Fruit fly (Drosophila melanogaster) Kc167 (cell line): Measurements from ENCODE around the gene CG13731.

Experiments used
- Sin3A ChIP-seq: fragments of >200 bp; optimal IDR thresholded peaks from 2 replicates; lab custom pipeline; 2018; ENCODE audit warnings: missing external identifiers
- insv ChIP-seq: fragments of >200 bp; optimal IDR thresholded peaks from 3 replicates; lab custom pipeline; 2018; ENCODE audit warnings: missing external identifiers

- no peak for TF ChIP-seq insv (lab: Kevin White, UChicago)
- no peak for TF ChIP-seq Sin3A (lab: Kevin White, UChicago)
Measured at dm6 chr3L:17361925-17362324, 26.8 kb downstream of the CG13731 start.
